Fruit fly (Drosophila melanogaster) S2 (cell line): Measurements from ENCODE around the gene CG12106.

ENCODE experiments used
- CG8478 ChIP-seq: fragments of >200 bp; optimal IDR thresholded peaks from 2 replicates; lab custom pipeline; 2018
- CTCF ChIP-seq, 2 experiments: fragments of >200 bp; optimal IDR thresholded peaks; 2 replicates each; lab custom pipeline; 2018

The CG12106 gene

DNA sequence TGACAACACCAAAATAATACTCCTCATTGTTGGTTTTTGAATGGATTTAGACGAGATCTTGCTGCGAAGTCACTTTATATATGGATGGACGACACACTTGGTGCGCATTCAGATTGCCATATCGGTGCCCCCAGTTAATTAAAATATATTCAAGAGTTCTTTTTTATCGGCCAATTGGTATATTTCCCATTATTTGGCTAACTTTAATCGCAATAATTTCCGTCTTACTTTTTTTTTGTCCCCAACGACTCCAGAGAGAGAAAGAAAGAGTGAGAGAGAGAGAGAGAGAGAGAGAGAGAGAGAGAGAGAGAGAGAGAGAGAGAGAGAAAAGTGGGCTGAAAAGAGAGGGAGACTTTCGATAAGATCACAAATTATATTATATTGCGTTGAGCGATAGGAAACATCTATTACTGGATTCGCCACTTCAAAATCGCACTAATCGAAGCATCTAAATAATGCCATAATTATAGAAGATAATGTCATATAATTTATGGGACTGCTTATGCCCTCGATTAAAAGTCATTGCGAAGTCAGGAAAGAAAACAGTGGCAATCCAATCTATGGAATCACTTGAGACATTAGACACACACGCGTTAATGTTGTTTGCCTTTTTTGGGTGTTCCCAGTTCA, 3.0 kb upstream of the CG12106 start, which contains the start of gene CG12115:
Gene CG12115, minus strand, starts transcription at position 51 of the 630 bp plus-strand sequence.
- TF ChIP-seq CTCF (optimal IDR thresholded peaks at IDR 0.05; lab: Kevin White, UChicago) (no peak), CG8478 (no peak)

DNA sequence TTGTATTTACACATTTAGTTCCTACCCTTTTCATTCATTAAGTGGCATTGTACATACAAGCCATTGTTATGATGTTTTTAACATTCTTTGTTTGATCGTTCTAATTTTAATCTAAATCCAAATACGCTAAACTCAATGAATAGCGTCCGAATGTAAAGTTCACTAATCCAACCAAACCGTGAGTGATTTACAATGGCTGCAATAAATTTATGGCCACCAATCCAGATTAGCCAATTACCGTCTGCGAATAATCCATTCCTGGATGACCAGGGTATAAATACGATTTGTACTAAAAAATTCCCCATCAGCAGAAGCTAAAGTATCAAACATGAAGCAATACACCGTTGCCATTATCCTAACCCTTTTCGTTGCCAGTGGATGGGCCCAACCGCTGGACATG, 2.3 kb upstream of the CG12106 start, which contains the start of gene CG12057:
Gene CG12057, plus strand, starts transcription at position 301 of the 400 bp plus-strand sequence.
- no peak for TF ChIP-seq CTCF (optimal IDR thresholded peaks at IDR 0.05; lab: Kevin White, UChicago)
- TF ChIP-seq CG8478 = no peak

DNA sequence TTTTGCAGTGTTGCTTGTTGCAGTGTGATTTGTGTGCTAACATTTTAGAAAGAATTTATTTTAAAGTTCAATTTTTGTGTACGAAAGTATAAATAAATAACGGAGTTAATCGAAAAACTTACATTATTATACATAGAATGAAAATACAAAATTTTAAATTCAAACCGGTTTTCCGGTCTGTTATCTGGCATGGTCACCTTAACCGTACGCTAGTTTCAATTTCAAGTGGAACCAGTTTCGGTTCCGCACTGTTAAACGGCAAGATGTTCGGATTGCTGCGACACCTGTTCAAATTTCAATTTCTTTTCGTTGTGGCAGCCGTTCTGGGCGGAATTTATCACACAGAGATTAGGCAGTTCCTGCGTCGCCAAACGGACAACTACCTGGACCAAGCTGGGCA, 1.3 kb upstream of the CG12106 start, which contains the start of gene CG12056:
Gene CG12056, plus strand, starts transcription at position 241 of the 400 bp plus-strand sequence.
- TF ChIP-seq CTCF (optimal IDR thresholded peaks at IDR 0.05; lab: Kevin White, UChicago) (no peak), CG8478 (no peak)

DNA sequence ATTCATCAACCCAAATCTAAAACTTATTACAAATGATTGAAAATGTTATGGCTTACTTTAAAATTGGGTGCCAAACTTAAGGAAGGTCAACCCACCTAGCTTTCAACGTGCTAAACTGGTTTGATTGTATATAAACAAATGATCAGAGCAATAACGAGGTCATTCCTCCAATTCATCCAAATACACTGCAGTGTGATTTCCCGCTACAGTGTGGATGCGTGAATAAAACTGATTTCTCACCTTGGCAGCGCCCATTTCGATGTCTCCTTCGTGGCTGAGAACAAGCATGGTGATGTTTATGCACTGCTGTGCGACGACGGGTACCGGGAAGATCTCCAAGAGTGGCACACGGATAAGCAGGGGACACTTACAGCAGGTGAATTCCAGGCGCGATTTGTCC, 1.6 kb downstream of the CG12106 start:
- TF ChIP-seq CTCF (optimal IDR thresholded peaks at IDR 0.05; lab: Kevin White, UChicago) (no peak), CG8478 (no peak)

DNA sequence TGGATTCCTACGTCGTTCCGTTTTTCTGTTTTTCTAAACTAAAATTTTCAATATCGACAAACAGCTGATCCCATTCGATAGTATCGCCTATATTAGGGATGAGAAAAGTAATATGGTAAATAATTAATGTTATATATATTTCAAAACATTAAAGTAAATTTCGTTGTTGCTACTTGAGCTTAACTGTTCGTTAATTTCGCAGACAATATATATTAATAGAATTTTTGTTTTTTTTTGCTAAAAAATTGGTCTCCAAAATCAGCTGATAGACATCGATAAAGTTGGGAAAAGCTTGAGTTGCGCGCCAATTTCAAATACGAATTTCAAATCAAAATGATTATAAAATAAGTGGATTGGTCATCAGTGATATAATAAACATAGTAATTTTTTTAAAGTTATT, 2.7 kb downstream of the CG12106 start, which contains the start of gene CG12118:
Gene CG12118, minus strand, starts transcription at position 53 of the 400 bp plus-strand sequence.
- no peak for TF ChIP-seq CTCF (optimal IDR thresholded peaks at IDR 0.05; lab: Kevin White, UChicago)
- TF ChIP-seq CG8478 = no peak

DNA sequence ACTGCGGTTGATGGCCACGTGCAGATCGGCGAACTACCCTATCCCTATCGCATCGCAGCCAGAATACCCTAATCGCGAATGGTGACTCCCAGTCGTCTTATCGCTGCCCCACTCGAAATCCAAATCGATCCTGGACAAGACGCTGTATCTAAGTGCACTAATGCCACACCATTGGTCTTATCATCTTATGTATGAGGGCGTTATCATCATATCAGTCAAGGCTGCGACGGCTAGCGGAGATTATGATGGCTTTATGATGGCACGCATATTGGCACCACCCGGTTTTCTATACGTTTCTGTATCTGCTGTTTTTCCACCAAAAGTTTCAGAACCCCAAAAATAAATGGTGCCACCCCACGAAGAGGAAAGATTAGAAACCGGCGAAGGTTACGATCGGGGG, 6.5 kb downstream of the CG12106 start:
- TF ChIP-seq CG8478 (no peak), CTCF (optimal IDR thresholded peaks at IDR 0.05; lab: Kevin White, UChicago) (no peak)

DNA sequence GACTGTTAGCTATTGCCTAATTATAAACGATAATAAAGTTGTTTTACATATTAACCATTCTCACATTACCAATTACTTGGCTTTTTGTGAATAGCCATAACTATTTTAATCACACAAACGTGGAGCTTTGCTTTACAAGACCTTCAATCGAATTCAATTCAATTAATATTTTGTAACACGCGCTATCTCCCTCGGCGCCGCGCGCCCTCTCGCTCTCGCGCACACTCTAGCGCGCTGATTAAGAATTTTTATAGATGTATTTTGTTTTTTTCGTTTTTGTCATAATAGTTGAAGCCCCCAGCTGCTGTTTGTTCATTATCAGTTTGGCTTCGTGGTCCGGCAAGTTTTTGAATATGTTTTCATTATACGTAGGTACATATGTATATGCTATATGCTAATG, 7.4 kb downstream of the CG12106 start:
- TF ChIP-seq CG8478 = no peak

DNA sequence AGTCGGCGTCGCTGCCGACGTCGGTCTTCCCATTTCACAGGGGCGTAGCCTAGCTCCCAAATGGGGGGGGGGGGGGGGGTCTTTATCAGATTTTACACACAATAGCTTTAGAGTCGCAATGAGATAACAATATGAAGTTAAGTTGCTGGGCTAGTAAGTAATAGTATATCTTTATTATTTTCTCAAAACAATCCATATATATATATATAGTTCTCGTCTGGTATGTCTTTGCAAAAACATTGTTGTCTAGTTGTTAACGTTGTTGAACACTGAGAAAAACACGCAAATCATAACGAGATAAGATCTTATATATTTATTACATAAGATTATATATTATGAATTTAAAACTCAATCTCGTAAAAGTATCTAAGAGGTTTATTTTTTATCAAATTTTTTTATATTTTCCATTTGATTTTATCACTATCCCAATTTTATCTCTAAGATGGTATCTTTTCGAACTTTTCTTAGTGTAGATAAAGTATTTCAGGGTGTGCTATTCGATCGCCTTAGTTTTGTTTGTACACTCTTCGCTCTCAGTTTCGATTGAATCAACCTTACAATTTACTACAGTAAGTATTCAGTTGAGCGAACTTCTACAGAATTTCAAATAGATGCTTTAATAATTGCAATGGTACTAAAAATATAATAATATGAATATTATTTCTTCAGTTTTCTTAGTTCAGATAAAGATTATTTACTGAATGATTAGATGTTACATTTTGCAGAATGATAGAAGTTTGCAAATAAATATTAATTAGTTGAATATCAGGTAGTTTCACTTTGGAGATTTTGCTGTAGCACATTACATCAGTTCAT, 8.4 kb downstream of the CG12106 start:
- TF ChIP-seq CTCF (optimal IDR thresholded peaks at IDR 0.05; lab: Kevin White, UChicago) (no peak), CG8478 (no peak)

DNA sequence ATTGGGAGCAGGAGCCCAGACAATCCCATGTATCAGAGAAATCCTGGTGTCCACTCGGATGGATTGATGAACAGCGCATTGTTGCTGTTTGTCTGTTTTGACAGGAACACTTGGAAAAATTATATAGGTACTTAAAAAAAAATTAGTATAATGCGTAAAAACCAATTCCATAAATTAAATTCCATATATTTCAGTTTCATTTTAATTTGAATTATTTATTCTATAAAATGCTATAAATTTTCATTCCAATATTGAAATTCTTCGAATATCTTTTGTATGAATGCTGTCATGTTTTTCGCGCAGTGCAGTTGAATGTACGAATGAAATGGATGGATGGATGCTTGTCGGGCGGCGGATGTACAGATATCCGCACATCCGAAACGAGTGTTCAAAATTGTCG, 17.1 kb downstream of the CG12106 start, which contains the start of gene SmydA-9:
Gene SmydA-9, minus strand, starts transcription at position 101 of the 400 bp plus-strand sequence.
- TF ChIP-seq CTCF (optimal IDR thresholded peaks at IDR 0.05; lab: Kevin White, UChicago) (no peak), CG8478 (no peak)

DNA sequence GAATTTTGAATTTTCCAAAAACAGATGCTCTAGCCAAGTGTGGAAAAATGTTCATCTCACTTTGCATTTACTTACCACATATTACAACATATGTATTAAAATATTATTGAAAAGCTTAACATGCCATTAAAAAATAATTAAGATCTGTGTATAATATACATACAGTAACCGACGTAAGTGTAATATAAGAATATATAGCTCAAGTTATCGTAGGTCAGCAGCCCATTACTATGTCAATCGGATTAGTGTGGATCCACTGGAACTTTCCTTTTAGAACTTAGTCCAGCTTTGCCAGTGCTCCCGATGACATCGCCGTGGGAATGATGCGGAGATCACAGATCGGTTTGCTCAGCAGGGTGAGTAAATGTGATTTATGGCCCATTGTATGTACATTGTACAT, 20.9 kb downstream of the CG12106 start, which contains the start of gene Obp8a:
Gene Obp8a, plus strand, starts transcription at position 301 of the 400 bp plus-strand sequence.
- no peak for TF ChIP-seq CTCF (optimal IDR thresholded peaks at IDR 0.05; lab: Kevin White, UChicago)
- no peak for TF ChIP-seq CG8478

DNA sequence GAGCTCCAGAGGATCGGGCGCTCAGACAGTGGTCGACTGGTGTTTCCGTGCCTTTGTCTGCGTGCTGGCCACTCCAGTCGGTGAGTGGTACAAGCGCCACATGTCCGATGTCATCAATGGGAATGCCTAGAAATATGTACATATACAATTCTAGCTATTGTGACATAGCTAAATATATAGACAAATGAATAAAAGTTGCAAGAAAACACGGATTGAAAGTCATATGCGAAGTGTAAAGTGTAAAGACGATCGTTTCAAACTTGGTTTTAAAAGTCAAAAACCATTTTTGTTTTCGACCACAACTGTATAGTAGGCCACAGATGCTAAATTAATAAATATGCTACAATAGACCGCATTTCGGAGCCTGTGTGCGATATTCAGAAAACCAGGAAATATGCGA, 21.8 kb downstream of the CG12106 start, which contains the start of gene CG15368:
Gene CG15368, plus strand, starts transcription at position 301 of the 400 bp plus-strand sequence.
- no peak for TF ChIP-seq CTCF (optimal IDR thresholded peaks at IDR 0.05; lab: Kevin White, UChicago)
- TF ChIP-seq CG8478 = no peak

DNA sequence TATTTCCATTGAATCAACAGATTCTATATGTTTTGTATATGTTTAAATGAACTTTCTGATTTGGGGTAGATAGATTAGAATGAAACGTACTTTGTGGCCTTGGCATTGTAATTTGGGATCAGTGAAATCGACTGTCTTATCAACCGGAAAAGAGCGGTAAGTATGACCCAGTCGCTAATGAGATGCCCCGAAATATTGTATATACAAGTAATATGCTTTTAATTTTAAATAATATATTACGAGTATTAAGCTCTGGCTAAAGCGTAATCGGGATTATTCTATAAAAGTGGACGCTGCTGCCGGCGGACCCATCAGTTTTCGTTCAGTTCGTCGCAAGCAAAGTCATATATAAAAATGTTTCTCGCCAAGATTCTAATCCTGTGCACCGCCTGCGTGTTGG, 22.9 kb downstream of the CG12106 start, which contains the start of gene CG15369:
Gene CG15369, plus strand, starts transcription at position 301 of the 400 bp plus-strand sequence.
- TF ChIP-seq CG8478 = no peak
- TF ChIP-seq CTCF (optimal IDR thresholded peaks at IDR 0.05; lab: Kevin White, UChicago) = no peak

DNA sequence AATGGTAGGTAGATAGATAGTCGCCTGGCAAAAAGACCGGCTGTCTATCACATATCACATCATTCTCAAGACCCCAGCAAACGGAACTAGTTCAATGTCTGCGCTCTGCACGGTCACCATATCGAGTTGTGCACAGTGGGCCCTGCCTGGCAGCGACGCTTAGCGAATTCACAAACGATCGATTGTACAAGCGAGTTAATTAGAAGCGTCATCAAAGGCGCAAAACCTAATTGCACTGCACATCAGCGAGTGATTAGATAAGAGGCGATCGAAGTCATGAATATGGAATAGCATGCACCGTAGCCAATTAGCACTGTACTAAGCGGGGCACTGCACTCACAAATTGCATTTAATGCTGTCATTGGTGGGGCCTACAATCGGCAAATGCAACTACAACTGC, 26.7 kb downstream of the CG12106 start:
- TF ChIP-seq CTCF (optimal IDR thresholded peaks at IDR 0.05; lab: Kevin White, UChicago) (no peak), CG8478 (no peak)

DNA sequence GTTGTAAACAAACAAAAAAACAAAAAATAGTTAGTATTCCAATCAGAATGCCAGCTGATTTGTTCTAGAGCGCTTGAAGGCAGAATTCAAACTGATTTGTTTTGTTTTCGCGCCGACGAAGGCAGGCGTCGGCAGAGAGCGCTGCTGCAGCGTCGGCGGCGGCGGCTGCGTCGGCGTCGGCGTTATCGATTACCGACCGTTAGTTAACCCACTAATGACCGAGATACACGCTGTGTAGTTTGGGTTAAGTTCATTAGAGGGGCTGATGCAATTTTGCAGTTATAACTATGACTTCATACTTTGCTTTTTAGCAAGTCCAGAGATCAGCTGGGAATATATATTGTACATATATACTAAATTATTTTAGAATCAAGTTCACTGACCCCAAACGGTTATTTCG, 29.5 kb downstream of the CG12106 start, which contains the start of gene t:
Gene t, minus strand, starts transcription at position 76 of the 400 bp plus-strand sequence.
- TF ChIP-seq CG8478 = no peak
- no peak for TF ChIP-seq CTCF (optimal IDR thresholded peaks at IDR 0.05; lab: Kevin White, UChicago)

DNA sequence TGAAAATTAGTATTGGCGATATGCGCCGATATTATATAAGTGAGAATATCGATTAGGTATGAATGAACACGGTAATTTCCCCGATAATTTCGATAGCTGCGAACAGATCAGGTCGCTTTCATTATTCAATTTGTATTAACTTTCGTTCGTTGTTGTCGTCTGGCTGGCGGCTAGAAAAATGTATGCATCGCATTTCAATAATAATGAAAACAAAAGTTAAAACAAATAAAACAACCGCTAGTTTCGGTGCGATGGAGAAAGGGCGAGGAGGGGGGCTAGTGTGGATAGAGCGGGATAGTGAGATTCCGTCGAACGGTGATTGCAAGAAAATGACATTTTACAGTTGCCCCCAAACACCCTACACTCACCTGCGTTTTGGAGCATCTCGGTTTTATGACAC, 30.7 kb downstream of the CG12106 start:
- TF ChIP-seq CG8478 (no peak), CTCF (optimal IDR thresholded peaks at IDR 0.05; lab: Kevin White, UChicago) (no peak)

DNA sequence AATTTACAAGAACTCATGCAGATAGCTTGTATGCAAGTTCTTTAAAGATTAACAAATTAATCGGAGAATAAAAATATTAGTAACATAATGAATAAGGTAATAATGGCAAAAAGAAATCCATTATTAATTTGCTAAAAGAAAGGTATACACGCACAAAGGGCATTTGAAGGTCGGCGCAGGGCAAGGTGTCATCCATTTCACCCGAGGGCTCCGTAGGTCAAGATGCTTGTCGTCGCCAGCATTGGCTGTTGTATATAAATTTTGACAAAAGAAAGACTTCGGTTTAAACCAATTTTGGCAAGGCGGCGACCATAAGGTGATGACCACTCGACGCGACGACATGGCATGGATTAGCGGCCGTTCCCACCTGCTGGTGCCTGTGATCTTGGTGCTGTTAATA, 31.4 kb downstream of the CG12106 start, which contains the start of gene CG15370:
Gene CG15370, plus strand, starts transcription at position 301 of the 400 bp plus-strand sequence.
- TF ChIP-seq CG8478 (no peak), CTCF (optimal IDR thresholded peaks at IDR 0.05; lab: Kevin White, UChicago) (no peak)
